Worm (Caenorhabditis elegans): ENCODE data around the gene scly-1.

scly-1 gene

ce11 chrII:6262222-6262621 lies 18.7 kb downstream of the scly-1 start, which contains the start of gene F13H8.12:
Gene F13H8.12, plus strand, starts transcription at chrII:6262522.
- no peak for TF ChIP-seq hnd-1 (tag; optimal IDR thresholded peaks at IDR 0.05)

- TF ChIP-seq tbx-37 (GFP tag; conservative IDR thresholded peaks at IDR 0.05), result no peak
- no peak for TF ChIP-seq pes-1 (GFP tag; IDR thresholded peaks at IDR 0.05)
- no peak for TF ChIP-seq ceh-13 (GFP tag; optimal IDR thresholded peaks at IDR 0.05)
- no peak for TF ChIP-seq ceh-36 (tag; optimal IDR thresholded peaks at IDR 0.05)
- no peak for TF ChIP-seq tbx-11 (GFP tag; IDR thresholded peaks at IDR 0.05)
- no peak for TF ChIP-seq scrt-1 (GFP tag; IDR thresholded peaks at IDR 0.05)
- TF ChIP-seq B0310.2 (tag; optimal IDR thresholded peaks at IDR 0.05), result no peak
These were observed 20.2 kb downstream of the scly-1 start, which contains the start of gene nmgp-1 for ce11 chrII:6260684-6261083. Gene nmgp-1, plus strand, starts transcription at chrII:6260857.

DNA sequence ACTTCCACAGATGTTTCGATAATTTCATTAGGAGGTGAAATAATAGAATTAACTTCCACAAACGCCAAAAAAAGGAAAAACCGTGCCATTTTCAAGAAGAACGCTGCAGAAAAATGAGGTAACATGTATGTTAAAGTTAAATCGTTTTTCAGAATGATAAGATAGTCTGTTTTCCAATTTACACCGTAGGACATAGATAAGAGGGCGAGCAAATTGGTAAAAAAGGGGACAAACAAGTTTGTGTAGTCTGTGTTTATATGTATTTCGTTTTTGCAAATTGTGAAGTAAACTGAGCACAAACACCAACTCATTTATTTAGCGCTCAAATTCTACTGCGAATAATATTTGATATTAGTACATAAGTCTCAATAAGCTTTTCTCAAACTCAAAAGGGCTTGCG lies 21.0 kb downstream of the scly-1 start, which contains the start of gene F13H8.11:
F13H8.11 (minus strand) TSS at position 155 of the 400 bp plus-strand sequence.
- no peak for TF ChIP-seq pes-1 (GFP tag; IDR thresholded peaks at IDR 0.05)
- TF ChIP-seq tbx-37 (GFP tag; conservative IDR thresholded peaks at IDR 0.05), result no peak
- no peak for TF ChIP-seq hnd-1 (tag; optimal IDR thresholded peaks at IDR 0.05)
- no peak for TF ChIP-seq ceh-36 (tag; optimal IDR thresholded peaks at IDR 0.05)
- no peak for TF ChIP-seq tbx-11 (GFP tag; IDR thresholded peaks at IDR 0.05)
- TF ChIP-seq flt-1 (GFP tag; IDR thresholded peaks at IDR 0.05), result no peak
- TF ChIP-seq hmbx-1 (tag; optimal IDR thresholded peaks at IDR 0.05), result no peak
- no peak for TF ChIP-seq ama-1 (optimal IDR thresholded peaks at IDR 0.05)
- TF ChIP-seq F13C5.2 (tag; optimal IDR thresholded peaks at IDR 0.05), result no peak
- TF ChIP-seq B0310.2 (tag; optimal IDR thresholded peaks at IDR 0.05), result no peak
- no peak for TF ChIP-seq ceh-13 (GFP tag; optimal IDR thresholded peaks at IDR 0.05)
- TF ChIP-seq sea-1 (GFP tag; conservative IDR thresholded peaks at IDR 0.05), result no peak
- no peak for TF ChIP-seq tra-4 (tag; optimal IDR thresholded peaks at IDR 0.05)
- no peak for TF ChIP-seq scrt-1 (GFP tag; IDR thresholded peaks at IDR 0.05)
- TF ChIP-seq hmg-4 (GFP tag; optimal IDR thresholded peaks at IDR 0.05), result no peak
- TF ChIP-seq ets-7 (tag; optimal IDR thresholded peaks at IDR 0.05), result no peak
- no peak for TF ChIP-seq aly-1 (tag; optimal IDR thresholded peaks at IDR 0.05)

DNA sequence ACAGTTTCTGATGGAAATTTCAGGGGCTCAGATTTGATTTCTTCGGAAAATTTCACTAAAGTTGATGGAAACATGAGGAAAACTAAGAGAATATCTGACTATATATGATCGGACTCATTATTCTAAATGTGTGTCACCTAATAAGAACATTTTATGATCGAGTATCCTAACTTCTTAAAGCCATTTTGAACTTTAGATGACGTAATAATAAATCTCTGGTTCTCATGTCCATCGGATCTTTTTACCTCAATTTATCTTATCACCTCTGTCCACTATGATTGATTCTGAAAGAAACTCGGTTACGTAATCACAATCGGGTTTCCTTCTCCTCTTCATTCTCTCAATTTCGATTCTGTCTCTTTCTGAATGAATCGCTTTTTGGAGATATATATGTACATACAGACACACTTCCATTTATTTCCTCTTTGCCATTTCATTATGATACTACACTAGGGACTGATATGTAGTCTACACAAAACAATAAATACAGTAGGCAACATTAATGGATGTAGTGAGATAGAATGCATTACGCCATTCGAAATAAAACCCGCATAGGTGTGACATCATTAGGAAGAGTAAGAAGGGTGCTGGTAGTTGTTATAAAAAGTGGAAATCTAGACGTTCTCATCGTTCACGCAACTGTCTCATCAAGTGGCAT lies 23.6 kb downstream of the scly-1 start:
- TF ChIP-seq tbx-11 (GFP tag; IDR thresholded peaks at IDR 0.05), result no peak

ce11 chrII:6256024-6256423 lies 24.9 kb downstream of the scly-1 start, which contains the start of gene F13H8.5:
Gene F13H8.5, minus strand, starts transcription at chrII:6256124.
- TF ChIP-seq aly-1 (tag; optimal IDR thresholded peaks at IDR 0.05) (no peak), sea-1 (GFP tag; conservative IDR thresholded peaks at IDR 0.05) (no peak), tbx-11 (GFP tag; IDR thresholded peaks at IDR 0.05) (no peak), ets-7 (tag; optimal IDR thresholded peaks at IDR 0.05) (no peak), scrt-1 (GFP tag; IDR thresholded peaks at IDR 0.05) (no peak), F13C5.2 (tag; optimal IDR thresholded peaks at IDR 0.05) (no peak), hmbx-1 (tag; optimal IDR thresholded peaks at IDR 0.05) (no peak), tra-4 (tag; optimal IDR thresholded peaks at IDR 0.05) (no peak), tbx-37 (GFP tag; conservative IDR thresholded peaks at IDR 0.05) (no peak), ama-1 (optimal IDR thresholded peaks at IDR 0.05) (no peak)

DNA sequence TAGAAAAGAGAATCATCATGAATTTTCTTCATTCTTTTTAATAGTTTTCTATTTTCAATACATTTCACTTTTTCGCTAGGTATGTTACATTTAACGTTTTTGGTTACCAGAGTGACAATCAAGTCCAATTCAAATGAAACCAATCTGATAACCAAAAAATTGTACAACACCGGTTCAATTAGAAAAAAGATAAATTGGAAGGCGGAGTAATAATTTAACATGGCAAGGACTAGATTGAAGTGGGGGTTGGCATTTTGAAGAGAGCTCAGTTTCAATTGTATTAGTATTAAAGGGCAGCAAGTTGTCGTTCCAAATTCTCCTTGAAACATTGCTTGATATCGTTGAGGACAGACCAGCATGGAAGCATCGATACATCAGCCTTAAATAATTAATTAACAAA lies 28.2 kb downstream of the scly-1 start:
- no peak for TF ChIP-seq sea-1 (GFP tag; conservative IDR thresholded peaks at IDR 0.05)
- TF ChIP-seq ceh-36 (tag; optimal IDR thresholded peaks at IDR 0.05), result no peak
- TF ChIP-seq B0310.2 (tag; optimal IDR thresholded peaks at IDR 0.05), result no peak
- no peak for TF ChIP-seq ets-7 (tag; optimal IDR thresholded peaks at IDR 0.05)
- no peak for TF ChIP-seq ama-1 (optimal IDR thresholded peaks at IDR 0.05)
- no peak for TF ChIP-seq aly-1 (tag; optimal IDR thresholded peaks at IDR 0.05)
- no peak for TF ChIP-seq flt-1 (GFP tag; IDR thresholded peaks at IDR 0.05)
- TF ChIP-seq tra-4 (tag; optimal IDR thresholded peaks at IDR 0.05), result no peak
- no peak for TF ChIP-seq F13C5.2 (tag; optimal IDR thresholded peaks at IDR 0.05)

- peak; percentile 39 for TF ChIP-seq F13C5.2 (tag; optimal IDR thresholded peaks at IDR 0.05)
- peak; percentile 7 for TF ChIP-seq aly-1 (tag; optimal IDR thresholded peaks at IDR 0.05)
- TF ChIP-seq tbx-11 (GFP tag; IDR thresholded peaks at IDR 0.05), result no peak
These were observed 30.0 kb downstream of the scly-1 start, which contains the start of gene phb-2 for ce11 chrII:6250782-6251461. Gene phb-2, plus strand, starts transcription at chrII:6251411.

- TF ChIP-seq ets-7 (tag; optimal IDR thresholded peaks at IDR 0.05) (peak; percentile 81), hnd-1 (tag; optimal IDR thresholded peaks at IDR 0.05) (peak; percentile 72), tbx-37 (GFP tag; conservative IDR thresholded peaks at IDR 0.05) (peak; percentile 78), tra-4 (tag; optimal IDR thresholded peaks at IDR 0.05) (peak; percentile 60), ceh-36 (tag; optimal IDR thresholded peaks at IDR 0.05) (peak; percentile 95), flt-1 (GFP tag; IDR thresholded peaks at IDR 0.05) (peak; percentile 82), sea-1 (GFP tag; conservative IDR thresholded peaks at IDR 0.05) (peak; percentile 90), ama-1 (optimal IDR thresholded peaks at IDR 0.05) (no peak), B0310.2 (tag; optimal IDR thresholded peaks at IDR 0.05) (peak; percentile 79), hmbx-1 (tag; optimal IDR thresholded peaks at IDR 0.05) (peak; percentile 50), F13C5.2 (tag; optimal IDR thresholded peaks at IDR 0.05) (peak; percentile 56), tbx-11 (GFP tag; IDR thresholded peaks at IDR 0.05) (peak; percentile 91), scrt-1 (GFP tag; IDR thresholded peaks at IDR 0.05) (peak; percentile 89), ceh-13 (GFP tag; optimal IDR thresholded peaks at IDR 0.05) (peak; percentile 82), hmg-4 (GFP tag; optimal IDR thresholded peaks at IDR 0.05) (peak; percentile 95), pes-1 (GFP tag; IDR thresholded peaks at IDR 0.05) (peak; percentile 91), aly-1 (tag; optimal IDR thresholded peaks at IDR 0.05) (peak; percentile 95)
These were observed 32.4 kb downstream of the scly-1 start for ce11 chrII:6248503-6248902.

Data from whole organism, early embryonic.